Worm (Caenorhabditis elegans): ENCODE data around the gene tsen-2.
A peak's percentile ranks its signal among the peaks of the same experiment; 100 is the strongest.

tsen-2 gene

ce11 chrIII:11935032-11935947, 37.2 kb upstream of the tsen-2 start:
- no peak for TF ChIP-seq aly-2 (tag; optimal IDR thresholded peaks at IDR 0.05)
- TF ChIP-seq egl-13 (tag; optimal IDR thresholded peaks at IDR 0.05), result peak; percentile 2
- TF ChIP-seq fkh-8 (tag; optimal IDR thresholded peaks at IDR 0.05), result peak; percentile 89
- TF ChIP-seq dsc-1 (tag; optimal IDR thresholded peaks at IDR 0.05), result peak; percentile 83
- peak; percentile 64 for TF ChIP-seq nhr-47 (tag; optimal IDR thresholded peaks at IDR 0.05)
- TF ChIP-seq ceh-82 (tag; optimal IDR thresholded peaks at IDR 0.05), result peak in 1 of 3 experiments; percentile 23
- TF ChIP-seq nhr-85 (tag), result peak; percentile 35
- TF ChIP-seq nhr-71 (tag; optimal IDR thresholded peaks at IDR 0.05), result peak; percentile 66
- TF ChIP-seq hlh-4 (tag; optimal IDR thresholded peaks at IDR 0.05), result no peak
- peak; percentile 18 for TF ChIP-seq swsn-7 (tag; optimal IDR thresholded peaks at IDR 0.05)
- TF ChIP-seq nhr-12 (tag; optimal IDR thresholded peaks at IDR 0.05), result no peak
- TF ChIP-seq pax-3 (tag; optimal IDR thresholded peaks at IDR 0.05), result peak; percentile 49
- peak; percentile 14 for TF ChIP-seq ama-1 (optimal IDR thresholded peaks at IDR 0.05)
- TF ChIP-seq nhr-84 (tag; optimal IDR thresholded peaks at IDR 0.05), result no peak
- TF ChIP-seq lin-35 (GFP tag; optimal IDR thresholded peaks at IDR 0.05), result peak in 1 of 2 experiments; percentile 15
- peak; percentile 79 for TF ChIP-seq xbp-1 (tag; optimal IDR thresholded peaks at IDR 0.05)
- peak; percentile 44 for TF ChIP-seq unc-62 (GFP tag; optimal IDR thresholded peaks at IDR 0.05)
- TF ChIP-seq ceh-88 (GFP tag; IDR thresholded peaks at IDR 0.05), result no peak
- peak; percentile 42 for TF ChIP-seq nhr-19 (GFP tag; conservative IDR thresholded peaks at IDR 0.05)
- TF ChIP-seq lsy-2 (tag; optimal IDR thresholded peaks at IDR 0.05), result peak in 1 of 2 experiments; percentile 9
- TF ChIP-seq snu-23 (GFP tag; optimal IDR thresholded peaks at IDR 0.05), result peak; percentile 12
- 0 out of 2 replicates have a peak, but pooled peaks have one; percentile 37 for TF ChIP-seq unc-98 (GFP tag; IDR thresholded peaks at IDR 0.05)
- TF ChIP-seq elt-2 (tag; optimal IDR thresholded peaks at IDR 0.05), result no peak
- peak; percentile 26 for TF ChIP-seq sup-37 (GFP tag; optimal IDR thresholded peaks at IDR 0.05)
- TF ChIP-seq ceh-8 (GFP tag; optimal IDR thresholded peaks at IDR 0.05), result peak; percentile 46
- peak; percentile 13 for TF ChIP-seq nhr-20 (tag; optimal IDR thresholded peaks at IDR 0.05)
- no peak for TF ChIP-seq fkh-10 (GFP tag; optimal IDR thresholded peaks at IDR 0.05)
- peak; percentile 74 for TF ChIP-seq rnt-1 (tag; optimal IDR thresholded peaks at IDR 0.05)
- peak; percentile 1 for TF ChIP-seq mep-1 (tag; optimal IDR thresholded peaks at IDR 0.05)

ce11 chrIII:11933539-11933938, 35.5 kb upstream of the tsen-2 start, which contains the start of gene dolk-1:
Gene dolk-1 (minus strand): TSS chrIII:11933639.
- no peak for TF ChIP-seq tbx-2 (tag; optimal IDR thresholded peaks at IDR 0.05)
- TF ChIP-seq ztf-11 (tag; optimal IDR thresholded peaks at IDR 0.05), result no peak
- TF ChIP-seq alr-1 (tag; optimal IDR thresholded peaks at IDR 0.05; ENCODE audit: borderline replicate concordance), result no peak
- no peak for TF ChIP-seq fos-1 (tag; optimal IDR thresholded peaks at IDR 0.05)
- no peak for TF ChIP-seq efl-1 (optimal IDR thresholded peaks at IDR 0.05)
- no peak for TF ChIP-seq efl-1 (GFP tag; optimal IDR thresholded peaks at IDR 0.05 in 1 of 2)

DNA sequence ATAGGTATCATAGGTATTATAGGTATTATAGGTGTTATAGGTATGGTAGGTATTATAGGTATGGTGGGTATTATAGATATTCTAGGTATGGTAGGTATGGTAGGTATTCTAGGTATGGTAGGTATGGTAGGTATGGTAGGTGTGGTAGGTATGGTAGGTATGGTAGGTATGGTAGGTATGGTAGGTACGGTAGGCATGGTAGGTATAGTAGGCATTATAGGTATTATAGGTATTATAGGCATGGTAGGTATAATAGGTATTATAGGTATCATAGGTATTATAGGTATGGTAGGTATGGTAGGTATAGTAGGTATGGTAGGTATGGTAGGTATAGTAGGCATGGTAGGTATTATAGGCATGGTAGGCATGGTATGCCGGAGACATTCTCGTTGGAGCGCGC, 33.9 kb upstream of the tsen-2 start:
- TF ChIP-seq nhr-85 (tag) (peak; percentile 30), fkh-4 (tag; optimal IDR thresholded peaks at IDR 0.05; ENCODE audit: borderline replicate concordance) (no peak)

- TF ChIP-seq tlp-1 (tag; optimal IDR thresholded peaks at IDR 0.05) (no peak), lsy-2 (tag; optimal IDR thresholded peaks at IDR 0.05) (no peak), efl-1 (optimal IDR thresholded peaks at IDR 0.05) (no peak), efl-1 (GFP tag; optimal IDR thresholded peaks at IDR 0.05 in 1 of 2) (peak in 1 of 2 experiments; percentile 54), nhr-19 (GFP tag; conservative IDR thresholded peaks at IDR 0.05) (0 out of 2 replicates have a peak, but pooled peaks have one; percentile 2), hlh-4 (tag; optimal IDR thresholded peaks at IDR 0.05) (no peak)
Measured at ce11 chrIII:11930899-11931298, 32.8 kb upstream of the tsen-2 start.

All from whole organism, L1 larva.